Fruit fly (Drosophila melanogaster) whole organism, adult: ENCODE results near the gene CG15876.

Experiments used
- CG33017 ChIP-seq: fragments of 200-800 bp; sonication (Bioruptor generic); optimal IDR thresholded peaks from 2 replicates; lab custom pipeline; 2018; ENCODE audit warnings: missing biosample characterization, mild to moderate bottlenecking, missing genetic modification characterization, moderate library complexity
- CG7101 ChIP-seq: fragments of 200-800 bp; sonication (Bioruptor generic); optimal IDR thresholded peaks from 2 replicates; lab custom pipeline; 2018; ENCODE audit warnings: missing biosample characterization, mild to moderate bottlenecking, missing genetic modification characterization, moderate library complexity
- pad ChIP-seq: fragments of 200-800 bp; sonication (Bioruptor generic); optimal IDR thresholded peaks from 3 replicates; lab custom pipeline; 2017; ENCODE audit warnings: missing biosample characterization, missing genetic modification characterization, mild to moderate bottlenecking, moderate library complexity, missing genetic modification reagents

DNA sequence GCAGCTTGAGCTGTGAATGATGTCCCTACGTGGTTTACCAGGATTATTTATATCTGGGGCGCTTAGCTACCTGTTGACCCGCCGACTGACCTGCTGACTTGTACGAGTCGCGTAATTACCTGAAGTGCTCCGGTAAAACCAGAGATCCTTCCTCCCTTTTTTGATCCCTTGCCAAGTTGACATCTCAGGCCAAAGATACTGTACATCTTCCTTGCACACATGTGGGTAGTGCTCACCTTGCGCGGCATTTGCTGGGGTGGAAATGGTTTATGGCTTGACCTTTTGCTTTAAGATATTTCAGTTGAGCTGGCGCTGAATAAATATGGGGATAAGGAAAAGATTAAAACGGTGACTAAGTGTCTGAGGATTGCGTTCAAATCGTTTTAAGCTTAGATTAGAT, at the start of gene CG15876:
- TF ChIP-seq CG33017 (tag; lab: Kevin White, UChicago) (no peak), CG7101 (no peak), pad (no peak)
